Worm (Caenorhabditis elegans) whole organism, young adult: ENCODE data around the gene vps-2.

Experiments
- B0019.2 ChIP-seq: fragments of 200-800 bp; sonication (Bioruptor generic); conservative IDR thresholded peaks from 2 replicates; pipeline ENCODE4 v1.3.6; 2022; ENCODE audit warnings: missing genetic modification reagents, missing genetic modification characterization, missing compliant biosample characterization
- C17E4.6 ChIP-seq: fragments of 200-800 bp; sonication (Bioruptor generic); IDR thresholded peaks from 2 replicates; pipeline ENCODE4 v1.3.6; 2022; ENCODE audit warnings: missing genetic modification reagents, missing genetic modification characterization, missing compliant biosample characterization
- F10E7.11 ChIP-seq: sonication (generic microtip); optimal IDR thresholded peaks from 2 replicates; lab custom pipeline; 2017; ENCODE audit warnings: mild to moderate bottlenecking, missing genetic modification characterization, moderate library complexity, missing compliant biosample characterization
- F22D6.2 ChIP-seq: sonication (generic microtip); optimal IDR thresholded peaks from 2 replicates; lab custom pipeline; 2016; ENCODE audit warnings: mild to moderate bottlenecking, missing genetic modification characterization, missing compliant biosample characterization
- F37B4.10 ChIP-seq: fragments of 200-800 bp; sonication (Bioruptor generic); IDR thresholded peaks from 2 replicates; pipeline ENCODE4 v1.3.6; 2022; ENCODE audit warnings: missing genetic modification characterization, missing compliant biosample characterization
- Y53F4B.3 ChIP-seq: fragments of 200-800 bp; sonication (Bioruptor generic); IDR thresholded peaks from 2 replicates; pipeline ENCODE4 v1.3.6; 2022; ENCODE audit warnings: missing genetic modification reagents, missing genetic modification characterization, missing compliant biosample characterization
- Y53G8AR.9 ChIP-seq: fragments of 200-800 bp; sonication (Bioruptor generic); conservative IDR thresholded peaks from 2 replicates; pipeline ENCODE4 v1.3.6; 2022; ENCODE audit warnings: missing genetic modification reagents, missing genetic modification characterization, missing compliant biosample characterization
- Y56A3A.18 ChIP-seq: fragments of 200-800 bp; sonication (Bioruptor generic); IDR thresholded peaks from 2 replicates; pipeline ENCODE4 v1.3.6; 2022; ENCODE audit warnings: missing genetic modification reagents, missing genetic modification characterization, missing compliant biosample characterization
- attf-3 ChIP-seq: fragments of 200-800 bp; sonication (Bioruptor generic); conservative IDR thresholded peaks from 2 replicates; pipeline ENCODE4 v1.3.6; 2022; ENCODE audit warnings: missing genetic modification reagents, missing genetic modification characterization, missing compliant biosample characterization
- ccch-3 ChIP-seq: fragments of 200-800 bp; sonication (Bioruptor generic); optimal IDR thresholded peaks from 2 replicates; lab custom pipeline; 2018; ENCODE audit warnings: mild to moderate bottlenecking, missing genetic modification characterization, missing compliant biosample characterization
- cebp-1 ChIP-seq, 2 experiments: fragments of 200-800 bp in 1 of 2; sonication (Bioruptor generic) in 1 of 2; sonication (generic microtip) in 1 of 2; IDR thresholded peaks in 1 of 2; optimal IDR thresholded peaks in 1 of 2; 2 replicates each; pipeline versions ENCODE4 v1.3.6 to Lab custom; 2017 to 2022; ENCODE audit warnings: missing compliant biosample characterization in 2 of 2, missing genetic modification characterization in 2 of 2, mild to moderate bottlenecking in 1 of 2, missing genetic modification reagents in 1 of 2, moderate library complexity in 1 of 2
- ceh-58 ChIP-seq: fragments of 200-800 bp; sonication (Bioruptor generic); IDR thresholded peaks from 2 replicates; pipeline ENCODE4 v1.3.6; 2022; ENCODE audit warnings: missing genetic modification characterization, missing compliant biosample characterization
- ceh-91 ChIP-seq: fragments of 200-800 bp; sonication (Bioruptor generic); IDR thresholded peaks from 2 replicates; pipeline ENCODE4 v1.3.6; 2022; ENCODE audit warnings: missing genetic modification reagents, missing genetic modification characterization, missing compliant biosample characterization
- chd-7 ChIP-seq: sonication (generic microtip); optimal IDR thresholded peaks from 2 replicates; lab custom pipeline; 2016; ENCODE audit warnings: mild to moderate bottlenecking, missing genetic modification characterization, moderate library complexity, missing compliant biosample characterization
- dox-1 ChIP-seq: fragments of 200-800 bp; sonication (Bioruptor generic); IDR thresholded peaks from 2 replicates; pipeline ENCODE4 v1.3.6; 2022; ENCODE audit warnings: missing genetic modification reagents, missing genetic modification characterization, missing compliant biosample characterization
- dpff-1 ChIP-seq: sonication (generic microtip); optimal IDR thresholded peaks from 2 replicates; lab custom pipeline; 2017; ENCODE audit warnings: mild to moderate bottlenecking, missing genetic modification characterization, missing compliant biosample characterization
- efl-1 ChIP-seq: fragments of 150-350 bp; optimal IDR thresholded peaks from 2 replicates; lab custom pipeline; 2014; ENCODE audit warnings: missing biosample characterization, missing genetic modification reagents, missing genetic modification characterization
- egl-18 ChIP-seq: fragments of 200-800 bp; sonication (Bioruptor generic); IDR thresholded peaks from 2 replicates; pipeline ENCODE4 v1.3.6; 2022; ENCODE audit warnings: missing genetic modification reagents, missing genetic modification characterization, missing compliant biosample characterization
- egrh-3 ChIP-seq: fragments of 200-800 bp; sonication (Bioruptor generic); IDR thresholded peaks from 2 replicates; pipeline ENCODE4 v1.3.6; 2022; ENCODE audit warnings: missing genetic modification reagents, missing genetic modification characterization, missing compliant biosample characterization
- gei-17 ChIP-seq: fragments of 200-800 bp; sonication (Bioruptor generic); optimal IDR thresholded peaks from 2 replicates; lab custom pipeline; 2018; ENCODE audit warnings: mild to moderate bottlenecking, missing genetic modification characterization, missing compliant biosample characterization
- lin-35 ChIP-seq, 3 experiments: fragments of 150-350 bp in 2 of 3; sonication (generic microtip) in 1 of 3; optimal IDR thresholded peaks; 2 replicates each; lab custom pipeline; 2014 to 2018; ENCODE audit warnings: missing biosample characterization in 3 of 3, missing genetic modification characterization in 3 of 3, missing genetic modification reagents in 3 of 3
- lin-40 ChIP-seq: sonication (generic microtip); optimal IDR thresholded peaks from 2 replicates; lab custom pipeline; 2016; ENCODE audit warnings: missing genetic modification characterization, mild to moderate bottlenecking, missing compliant biosample characterization, missing genotype, missing genetic modification reagents
- lsy-27 ChIP-seq: sonication (generic microtip); optimal IDR thresholded peaks from 2 replicates; lab custom pipeline; 2017; ENCODE audit warnings: missing genetic modification characterization, mild to moderate bottlenecking, missing compliant biosample characterization, antibody characterized with exemption, missing genotype, borderline replicate concordance; ENCODE audit not compliant: insufficient read depth
- madf-3 ChIP-seq: fragments of 200-800 bp; sonication (Bioruptor generic); IDR thresholded peaks from 2 replicates; pipeline ENCODE4 v1.3.6; 2022; ENCODE audit warnings: missing genetic modification reagents, missing genetic modification characterization, missing compliant biosample characterization
- madf-6 ChIP-seq: fragments of 200-800 bp; sonication (Bioruptor generic); IDR thresholded peaks from 2 replicates; pipeline ENCODE4 v1.3.6; 2022; ENCODE audit warnings: missing genetic modification reagents, missing genetic modification characterization, missing compliant biosample characterization
- madf-8 ChIP-seq: fragments of 200-800 bp; sonication (Bioruptor generic); conservative IDR thresholded peaks from 2 replicates; pipeline ENCODE4 v1.3.6; 2022; ENCODE audit warnings: missing genetic modification reagents, missing genetic modification characterization, missing compliant biosample characterization
- mcd-1 ChIP-seq: fragments of 200-800 bp; sonication (Bioruptor generic); IDR thresholded peaks from 2 replicates; pipeline ENCODE4 v1.3.6; 2022; ENCODE audit warnings: missing genetic modification reagents, missing genetic modification characterization, missing compliant biosample characterization
- mxl-1 ChIP-seq: sonication (generic microtip); optimal IDR thresholded peaks from 2 replicates; lab custom pipeline; 2016; ENCODE audit warnings: missing genetic modification characterization, missing compliant biosample characterization
- nhr-120 ChIP-seq: fragments of 200-800 bp; sonication (Bioruptor generic); IDR thresholded peaks from 2 replicates; pipeline ENCODE4 v1.3.6; 2022; ENCODE audit warnings: missing genetic modification characterization, missing compliant biosample characterization
- nhr-179 ChIP-seq: sonication (generic microtip); optimal IDR thresholded peaks from 2 replicates; lab custom pipeline; 2016; ENCODE audit warnings: mild to moderate bottlenecking, missing genetic modification characterization, missing compliant biosample characterization
- nhr-80 ChIP-seq: sonication (generic microtip); optimal IDR thresholded peaks from 2 replicates; lab custom pipeline; 2016; ENCODE audit warnings: missing genetic modification characterization, missing compliant biosample characterization
- pbrm-1 ChIP-seq: fragments of 200-800 bp; sonication (Bioruptor generic); IDR thresholded peaks from 2 replicates; pipeline ENCODE4 v1.3.6; 2022; ENCODE audit warnings: missing genetic modification reagents, missing genetic modification characterization, missing compliant biosample characterization
- repo-1 ChIP-seq: sonication (generic microtip); optimal IDR thresholded peaks from 2 replicates; lab custom pipeline; 2017; ENCODE audit warnings: mild to moderate bottlenecking, missing genetic modification characterization, missing compliant biosample characterization
- somi-1 ChIP-seq: fragments of 200-800 bp; sonication (Bioruptor generic); optimal IDR thresholded peaks from 2 replicates; lab custom pipeline; 2018; ENCODE audit warnings: mild to moderate bottlenecking, missing genetic modification characterization, missing compliant biosample characterization
- tbp1 ChIP-seq: fragments of 200-800 bp; sonication (Bioruptor generic); optimal IDR thresholded peaks from 2 replicates; lab custom pipeline; 2018; ENCODE audit warnings: mild to moderate bottlenecking, missing genetic modification characterization, missing compliant biosample characterization
- tlf-1 ChIP-seq: fragments of 200-800 bp; sonication (Bioruptor generic); optimal IDR thresholded peaks from 2 replicates; lab custom pipeline; 2018; ENCODE audit warnings: mild to moderate bottlenecking, missing genetic modification characterization, missing compliant biosample characterization
- zfh-2 ChIP-seq: fragments of 200-800 bp; sonication (Bioruptor generic); conservative IDR thresholded peaks from 2 replicates; pipeline ENCODE4 v1.3.6; 2022; ENCODE audit warnings: missing genetic modification reagents, missing genetic modification characterization, missing compliant biosample characterization
- zim-3 ChIP-seq: sonication (generic microtip); optimal IDR thresholded peaks from 2 replicates; lab custom pipeline; 2017; ENCODE audit warnings: mild to moderate bottlenecking, missing genetic modification characterization, moderate library complexity, missing compliant biosample characterization
- ztf-3 ChIP-seq: fragments of 200-800 bp; sonication (Bioruptor generic); optimal IDR thresholded peaks from 2 replicates; lab custom pipeline; 2018; ENCODE audit warnings: mild to moderate bottlenecking, missing genetic modification characterization, missing compliant biosample characterization
- ztf-6 ChIP-seq: fragments of 200-800 bp; sonication (Bioruptor generic); IDR thresholded peaks from 2 replicates; pipeline ENCODE4 v1.3.6; 2022; ENCODE audit warnings: missing genetic modification reagents, missing genetic modification characterization, missing compliant biosample characterization

vps-2 gene

ce11 chrII:12797211-12797794 lies 29.3 kb upstream of the vps-2 start (continued):
- no peak for TF ChIP-seq madf-3 (GFP tag; lab: Robert Waterston, UW)

- TF ChIP-seq mcd-1 (GFP tag; lab: Robert Waterston, UW) (peak; percentile 28; the same call in 1 of the 2 replicates), ceh-91 (GFP tag; lab: Robert Waterston, UW) (no peak), zfh-2 (0 out of 2 replicates have a peak, but pooled peaks have one; percentile 19), Y56A3A.18 (GFP tag; lab: Robert Waterston, UW) (no peak), egl-18 (GFP tag; lab: Robert Waterston, UW) (no peak), madf-3 (GFP tag; lab: Robert Waterston, UW) (no peak), zim-3 (tag; lab: Kevin White, UChicago) (no peak), madf-8 (GFP tag; lab: Robert Waterston, UW) (no peak), B0019.2 (no peak), F37B4.10 (GFP tag; lab: Robert Waterston, UW) (no peak), Y53G8AR.9 (peak; percentile 34), madf-6 (no peak), ztf-6 (GFP tag; lab: Robert Waterston, UW) (no peak), efl-1 (GFP tag; lab: Kevin White, UChicago) (no peak), pbrm-1 (no peak), C17E4.6 (no peak), Y53F4B.3 (GFP tag; lab: Robert Waterston, UW) (no peak), nhr-179 (tag; lab: Kevin White, UChicago) (no peak), somi-1 (GFP tag; lab: Kevin White, UChicago) (no peak), lin-35 (GFP tag; optimal IDR thresholded peaks at IDR 0.05; lab: Kevin White, UChicago) (no peak), tlf-1 (GFP tag; lab: Kevin White, UChicago) (no peak), cebp-1 (GFP tag; IDR thresholded peaks at IDR 0.05; lab: Robert Waterston, UW) (no peak), cebp-1 (tag; optimal IDR thresholded peaks at IDR 0.05; lab: Kevin White, UChicago) (peak; percentile 15), ccch-3 (GFP tag; lab: Kevin White, UChicago) (no peak), F10E7.11 (tag; lab: Kevin White, UChicago) (no peak), lsy-27 (tag; lab: Kevin White, UChicago) (no peak), tbp1 (no peak), attf-3 (GFP tag; lab: Robert Waterston, UW) (no peak), chd-7 (tag; lab: Kevin White, UChicago) (peak; percentile 4), mxl-1 (tag; lab: Kevin White, UChicago) (no peak), repo-1 (no peak), F22D6.2 (tag; lab: Kevin White, UChicago) (no peak), nhr-120 (GFP tag; lab: Robert Waterston, UW) (no peak), nhr-80 (tag; lab: Kevin White, UChicago) (no peak), dpff-1 (tag; lab: Kevin White, UChicago) (no peak), egrh-3 (GFP tag; lab: Robert Waterston, UW) (no peak), dox-1 (no peak), ztf-3 (no peak), lin-40 (tag; lab: Kevin White, UChicago) (no peak), ceh-58 (no peak), gei-17 (peak; percentile 23)
These were observed 28.1 kb upstream of the vps-2 start, which contains the start of gene cpt-1 for ce11 chrII:12796040-12796502. cpt-1 (minus strand) TSS chrII:12796452.
